Worm (Caenorhabditis elegans) whole organism, late embryonic: Measurements from ENCODE around the gene fbxa-27.

Experiments
- ceh-19 ChIP-seq: fragments of 200-800 bp; sonication (Bioruptor generic); optimal IDR thresholded peaks from 2 replicates; lab custom pipeline; 2018; ENCODE audit warnings: mild to moderate bottlenecking, missing genetic modification characterization, missing compliant biosample characterization
- elt-2 ChIP-seq: sonication (generic microtip); optimal IDR thresholded peaks from 2 replicates; lab custom pipeline; 2016; ENCODE audit warnings: missing genetic modification reagents, missing genetic modification characterization, missing compliant biosample characterization
- ets-4 ChIP-seq: sonication (generic microtip); optimal IDR thresholded peaks from 2 replicates; lab custom pipeline; 2016; ENCODE audit warnings: missing genetic modification characterization, missing compliant biosample characterization
- nhr-11 ChIP-seq: fragments of 150-350 bp; optimal IDR thresholded peaks from 2 replicates; lab custom pipeline; 2014; ENCODE audit warnings: missing biosample characterization, missing genetic modification characterization
- pag-3 ChIP-seq: sonication (generic microtip); optimal IDR thresholded peaks from 2 replicates; lab custom pipeline; 2016; ENCODE audit warnings: missing compliant biosample characterization, missing genetic modification characterization, borderline replicate concordance
- pha-4 ChIP-seq: fragments of 150-350 bp; optimal IDR thresholded peaks from 2 replicates; lab custom pipeline; 2018; ENCODE audit warnings: missing biosample characterization, missing genetic modification reagents, missing genetic modification characterization

ce11 chrIII:1311367-1311766 lies 31.4 kb upstream of the fbxa-27 start:
- no peak for TF ChIP-seq elt-2 (tag; lab: Kevin White, UChicago)
- no peak for TF ChIP-seq ets-4
- no peak for TF ChIP-seq nhr-11 (tag; lab: Kevin White, UChicago)
- no peak for TF ChIP-seq ceh-19 (GFP tag; lab: Kevin White, UChicago)
- TF ChIP-seq pag-3 (tag; lab: Kevin White, UChicago) = no peak
- TF ChIP-seq pha-4 (tag; lab: Kevin White, UChicago) = no peak
